Worm (Caenorhabditis elegans) whole organism, dauer: Measurements from ENCODE around the gene C38C3.6.

Experiments used
- unc-62 ChIP-seq: sonication (generic microtip); optimal IDR thresholded peaks from 2 replicates; lab custom pipeline; 2017; ENCODE audit warnings: missing biosample characterization, missing genetic modification reagents, missing genetic modification characterization

C38C3.6 gene

ce11 chrV:1491510-1491909 lies at the start of gene C38C3.6:
Gene C38C3.6, minus strand, starts transcription at chrV:1491610.
- TF ChIP-seq unc-62 (GFP tag; lab: Kevin White, UChicago) = no peak

ce11 chrV:1540249-1540648 lies 48.8 kb upstream of the C38C3.6 start:
- no peak for TF ChIP-seq unc-62 (GFP tag; lab: Kevin White, UChicago)

- no peak for TF ChIP-seq unc-62 (GFP tag; lab: Kevin White, UChicago)
Observed at ce11 chrV:1538842-1539241, 47.4 kb upstream of the C38C3.6 start.

ce11 chrV:1536979-1537378 lies 45.6 kb upstream of the C38C3.6 start, which contains the start of gene K02H11.9:
Gene K02H11.9, minus strand, starts transcription at chrV:1537079.
- no peak for TF ChIP-seq unc-62 (GFP tag; lab: Kevin White, UChicago)

- no peak for TF ChIP-seq unc-62 (GFP tag; lab: Kevin White, UChicago)
Observed at ce11 chrV:1534315-1534714, 42.9 kb upstream of the C38C3.6 start, which contains the start of gene trx-5. Gene trx-5, minus strand, starts transcription at chrV:1534415.

ce11 chrV:1532455-1532854 lies 41.0 kb upstream of the C38C3.6 start:
- TF ChIP-seq unc-62 (GFP tag; lab: Kevin White, UChicago) = no peak

- no peak for TF ChIP-seq unc-62 (GFP tag; lab: Kevin White, UChicago)
Observed at ce11 chrV:1531159-1531558, 39.7 kb upstream of the C38C3.6 start, which contains the start of gene K02H11.4. Gene K02H11.4, minus strand, starts transcription at chrV:1531259.

ce11 chrV:1527985-1528384 lies 36.6 kb upstream of the C38C3.6 start, which contains the start of gene str-236:
Gene str-236, minus strand, starts transcription at chrV:1528085.
- TF ChIP-seq unc-62 (GFP tag; lab: Kevin White, UChicago) = no peak

ce11 chrV:1522485-1522884 lies 31.1 kb upstream of the C38C3.6 start, which contains the start of gene str-243:
Gene str-243, plus strand, starts transcription at chrV:1522785.
- no peak for TF ChIP-seq unc-62 (GFP tag; lab: Kevin White, UChicago)

ce11 chrV:1521845-1522244 lies 30.4 kb upstream of the C38C3.6 start, which contains the start of gene str-240:
Gene str-240, minus strand, starts transcription at chrV:1521945.
- no peak for TF ChIP-seq unc-62 (GFP tag; lab: Kevin White, UChicago)

- no peak for TF ChIP-seq unc-62 (GFP tag; lab: Kevin White, UChicago)
Observed at ce11 chrV:1511537-1511936, 20.1 kb upstream of the C38C3.6 start, which contains the start of gene nhr-260. Gene nhr-260, minus strand, starts transcription at chrV:1511637.

- TF ChIP-seq unc-62 (GFP tag; lab: Kevin White, UChicago) = no peak
Observed at ce11 chrV:1505995-1506394, 14.6 kb upstream of the C38C3.6 start, which contains the start of gene sru-28. Gene sru-28, plus strand, starts transcription at chrV:1506295.

- no peak for TF ChIP-seq unc-62 (GFP tag; lab: Kevin White, UChicago)
Observed at ce11 chrV:1499140-1499539, 7.7 kb upstream of the C38C3.6 start, which contains the start of gene sru-27. Gene sru-27, plus strand, starts transcription at chrV:1499440.

ce11 chrV:1495752-1496151 lies 4.3 kb upstream of the C38C3.6 start:
- no peak for TF ChIP-seq unc-62 (GFP tag; lab: Kevin White, UChicago)

- TF ChIP-seq unc-62 (GFP tag; lab: Kevin White, UChicago) = no peak
Observed at ce11 chrV:1495334-1495733, 3.9 kb upstream of the C38C3.6 start, which contains the start of gene C38C3.3. Gene C38C3.3, plus strand, starts transcription at chrV:1495634.

- no peak for TF ChIP-seq unc-62 (GFP tag; lab: Kevin White, UChicago)
Observed at ce11 chrV:1494469-1494868, 3.1 kb upstream of the C38C3.6 start, which contains the start of gene spig-7. Gene spig-7, plus strand, starts transcription at chrV:1494769.

ce11 chrV:1488642-1489041 lies 2.8 kb downstream of the C38C3.6 start:
- TF ChIP-seq unc-62 (GFP tag; lab: Kevin White, UChicago) = no peak
